Fruit fly (Drosophila melanogaster): ENCODE results near the gene Hsp70Bb.

The Hsp70Bb gene

dm6 chr3R:12456370-12456940, 49.1 kb upstream of the Hsp70Bb start, which contains the start of gene trus (continued):
- TF ChIP-seq CG34224 (GFP tag; IDR thresholded peaks at IDR 0.05; ENCODE audit: partially characterized antibody) (peak; percentile 92), Sry-δ (GFP tag; optimal IDR thresholded peaks at IDR 0.05) (peak; percentile 89), CG6683 (GFP tag; optimal IDR thresholded peaks at IDR 0.05) (no peak), nmo (GFP tag; optimal IDR thresholded peaks at IDR 0.05) (no peak), B-H2 (GFP tag; optimal IDR thresholded peaks at IDR 0.05) (peak; percentile 11), CG33557 (GFP tag; optimal IDR thresholded peaks at IDR 0.05) (no peak), dan (GFP tag; IDR thresholded peaks at IDR 0.05) (no peak), repo (GFP tag; optimal IDR thresholded peaks at IDR 0.05) (no peak), dm (GFP tag; optimal IDR thresholded peaks at IDR 0.05) (peak; percentile 11), pb (GFP tag; optimal IDR thresholded peaks at IDR 0.05) (no peak), run (tag; optimal IDR thresholded peaks at IDR 0.05) (no peak), CG11696 (GFP tag; IDR thresholded peaks at IDR 0.05) (no peak), btn (GFP tag; optimal IDR thresholded peaks at IDR 0.05) (no peak), CG10543 (GFP tag; optimal IDR thresholded peaks at IDR 0.05) (no peak), cwo (GFP tag; optimal IDR thresholded peaks at IDR 0.05) (no peak), CG4282 (GFP tag; optimal IDR thresholded peaks at IDR 0.05) (no peak), CG11398 (GFP tag; optimal IDR thresholded peaks at IDR 0.05) (no peak), bowl (GFP tag; IDR thresholded peaks at IDR 0.05) (no peak), rib (GFP tag; IDR thresholded peaks at IDR 0.05) (0 out of 2 replicates have a peak, but pooled peaks have one; percentile 8), CG13123 (GFP tag; optimal IDR thresholded peaks at IDR 0.05) (no peak), CG17186 (GFP tag; optimal IDR thresholded peaks at IDR 0.05) (peak; percentile 25), Bteb2 (GFP tag; optimal IDR thresholded peaks at IDR 0.05) (no peak), gsb (GFP tag; IDR thresholded peaks at IDR 0.05) (no peak), Atf6 (GFP tag; IDR thresholded peaks at IDR 0.05) (no peak), crp (GFP tag; optimal IDR thresholded peaks at IDR 0.05) (peak in 1 of 2 experiments; percentile 42), pros (GFP tag; optimal IDR thresholded peaks at IDR 0.05) (no peak), CG13287 (GFP tag; IDR thresholded peaks at IDR 0.05; ENCODE audit: partially characterized antibody) (peak; percentile 95), CG12219 (GFP tag; optimal IDR thresholded peaks at IDR 0.05) (no peak), pan (optimal IDR thresholded peaks at IDR 0.05) (no peak), pan (GFP tag; optimal IDR thresholded peaks at IDR 0.05 in 1 of 2, IDR thresholded peaks at IDR 0.05 in 1 of 2) (no peak), nau (GFP tag; optimal IDR thresholded peaks at IDR 0.05) (no peak), CG12299 (tag; optimal IDR thresholded peaks at IDR 0.05) (no peak), HLH4C (GFP tag; IDR thresholded peaks at IDR 0.05; ENCODE audit: partially characterized antibody) (peak; percentile 87), seq (GFP tag; IDR thresholded peaks at IDR 0.05) (no peak), wek (GFP tag; optimal IDR thresholded peaks at IDR 0.05) (no peak), lmd (GFP tag; IDR thresholded peaks at IDR 0.05) (no peak), CG1832 (GFP tag; optimal IDR thresholded peaks at IDR 0.05) (no peak), CG12942 (GFP tag; optimal IDR thresholded peaks at IDR 0.05) (no peak), E2f1 (GFP tag; IDR thresholded peaks at IDR 0.05) (no peak), D19A (tag; optimal IDR thresholded peaks at IDR 0.05) (peak; percentile 54), Dll (GFP tag; IDR thresholded peaks at IDR 0.05; ENCODE audit: partially characterized antibody) (peak; percentile 92), Ets65A (GFP tag) (no peak), Vsx1 (GFP tag; optimal IDR thresholded peaks at IDR 0.05) (no peak), E2f2 (GFP tag; IDR thresholded peaks at IDR 0.05) (peak; percentile 91), ham (GFP tag; IDR thresholded peaks at IDR 0.05) (no peak), H2.0 (GFP tag; IDR thresholded peaks at IDR 0.05) (no peak), CG11456 (GFP tag; IDR thresholded peaks at IDR 0.05) (no peak), gsb-n (tag; optimal IDR thresholded peaks at IDR 0.05) (no peak), Med (GFP tag) (peak; percentile 35), sd (tag; optimal IDR thresholded peaks at IDR 0.05) (no peak), CG2889 (GFP tag; IDR thresholded peaks at IDR 0.05) (no peak)

All from whole organism, embryonic.